Worm (Caenorhabditis elegans) whole organism, dauer: ENCODE measurements around the gene met-2.

Experiments
- unc-62 ChIP-seq: sonication (generic microtip); optimal IDR thresholded peaks from 2 replicates; lab custom pipeline; 2017; ENCODE audit warnings: missing biosample characterization, missing genetic modification reagents, missing genetic modification characterization

The met-2 gene

ce11 chrIII:8369172-8369571 is 5.9 kb upstream of the met-2 start:
- TF ChIP-seq unc-62 (GFP tag; lab: Kevin White, UChicago) = no peak

- no peak for TF ChIP-seq unc-62 (GFP tag; lab: Kevin White, UChicago)
Observed at ce11 chrIII:8370188-8370587, 4.9 kb upstream of the met-2 start.

ce11 chrIII:8370846-8371257 is 4.2 kb upstream of the met-2 start:
- TF ChIP-seq unc-62 (GFP tag; lab: Kevin White, UChicago) = no peak

ce11 chrIII:8371595-8372305 is 3.4 kb upstream of the met-2 start, which contains the start of gene lmbr-1:
lmbr-1 (plus strand) TSS chrIII:8372255.
- TF ChIP-seq unc-62 (GFP tag; lab: Kevin White, UChicago) = no peak

ce11 chrIII:8380645-8381044 is 5.5 kb downstream of the met-2 start, which contains the start of gene R05D3.12:
R05D3.12 (plus strand) TSS chrIII:8380945.
- TF ChIP-seq unc-62 (GFP tag; lab: Kevin White, UChicago) = no peak

- TF ChIP-seq unc-62 (GFP tag; lab: Kevin White, UChicago) = no peak
Observed at ce11 chrIII:8389539-8389938, 14.4 kb downstream of the met-2 start, which contains the start of gene ZK353.4. ZK353.4 (minus strand) TSS chrIII:8389639.

- no peak for TF ChIP-seq unc-62 (GFP tag; lab: Kevin White, UChicago)
Observed at ce11 chrIII:8392307-8392706, 17.2 kb downstream of the met-2 start.

ce11 chrIII:8394374-8395302 is 19.5 kb downstream of the met-2 start, which contains the start of gene ZK353.10:
ZK353.10 (minus strand) TSS chrIII:8394424.
- TF ChIP-seq unc-62 (GFP tag; lab: Kevin White, UChicago) = no peak

- TF ChIP-seq unc-62 (GFP tag; lab: Kevin White, UChicago) = no peak
Observed at ce11 chrIII:8395685-8396084, 20.6 kb downstream of the met-2 start, which contains the start of gene ZK353.3. ZK353.3 (plus strand) TSS chrIII:8395985.

- no peak for TF ChIP-seq unc-62 (GFP tag; lab: Kevin White, UChicago)
Observed at ce11 chrIII:8398411-8398810, 23.3 kb downstream of the met-2 start, which contains the start of gene ZK353.2. ZK353.2 (plus strand) TSS chrIII:8398711.

ce11 chrIII:8400478-8400877 is 25.4 kb downstream of the met-2 start:
- TF ChIP-seq unc-62 (GFP tag; lab: Kevin White, UChicago) = no peak

- no peak for TF ChIP-seq unc-62 (GFP tag; lab: Kevin White, UChicago)
Observed at ce11 chrIII:8401887-8402286, 26.8 kb downstream of the met-2 start, which contains the start of gene lap-1. lap-1 (minus strand) TSS chrIII:8401928.

- TF ChIP-seq unc-62 (GFP tag; lab: Kevin White, UChicago) = no peak
Observed at ce11 chrIII:8402633-8403032, 27.5 kb downstream of the met-2 start.

ce11 chrIII:8403507-8403906 is 28.4 kb downstream of the met-2 start, which contains the start of gene cutc-1:
cutc-1 (minus strand) TSS chrIII:8403607.
- no peak for TF ChIP-seq unc-62 (GFP tag; lab: Kevin White, UChicago)

- no peak for TF ChIP-seq unc-62 (GFP tag; lab: Kevin White, UChicago)
Observed at ce11 chrIII:8405449-8405962, 30.4 kb downstream of the met-2 start, which contains the start of the genes ubxn-4 and cyy-1. ubxn-4 (minus strand) TSS chrIII:8405562. cyy-1 (plus strand) TSS chrIII:8405874.
